Fruit fly (Drosophila melanogaster): ENCODE results near the gene Grx1.

The Grx1 gene

dm6 chr3L:18890283-18891175 is 21.5 kb downstream of the Grx1 start, which contains the start of gene CG3961 (continued):
- TF ChIP-seq Adf1 (GFP tag; IDR thresholded peaks at IDR 0.05) (peak; percentile 40), CG14441 (GFP tag; IDR thresholded peaks at IDR 0.05) (peak; percentile 82), Mes4 (GFP tag; optimal IDR thresholded peaks at IDR 0.05) (peak; percentile 86), CG18476 (GFP tag; optimal IDR thresholded peaks at IDR 0.05) (peak; percentile 94), sc (optimal IDR thresholded peaks at IDR 0.05) (no peak), sc (GFP tag; optimal IDR thresholded peaks at IDR 0.05) (peak; percentile 99), scrt (GFP tag; optimal IDR thresholded peaks at IDR 0.05) (peak; percentile 91), crc (GFP tag; optimal IDR thresholded peaks at IDR 0.05) (peak; percentile 62), Oaz (GFP tag; IDR thresholded peaks at IDR 0.05) (peak; percentile 86; the same call in 1 of the 2 replicates), jigr1 (GFP tag; IDR thresholded peaks at IDR 0.05) (peak; percentile 94), CG11696 (GFP tag; IDR thresholded peaks at IDR 0.05) (peak; percentile 63), nmo (GFP tag; optimal IDR thresholded peaks at IDR 0.05) (peak; percentile 100), Elba2 (GFP tag; optimal IDR thresholded peaks at IDR 0.05) (no peak), CG16815 (GFP tag; optimal IDR thresholded peaks at IDR 0.05) (peak; percentile 97), disco-r (GFP tag; optimal IDR thresholded peaks at IDR 0.05) (peak; percentile 68), CG7839 (tag; optimal IDR thresholded peaks at IDR 0.05) (peak; percentile 99), CG6175 (GFP tag; IDR thresholded peaks at IDR 0.05) (no peak), jing (GFP tag; optimal IDR thresholded peaks at IDR 0.05) (peak; percentile 92), tap (tag; optimal IDR thresholded peaks at IDR 0.05) (peak; percentile 97), CG14667 (GFP tag; IDR thresholded peaks at IDR 0.05) (peak; percentile 86; the same call in 1 of the 2 replicates), Neu2 (GFP tag; optimal IDR thresholded peaks at IDR 0.05; ENCODE audit: borderline replicate concordance) (no peak), toy (GFP tag; IDR thresholded peaks at IDR 0.05) (peak; percentile 69; the same call in 1 of the 2 replicates), CG9876 (GFP tag; optimal IDR thresholded peaks at IDR 0.05) (peak; percentile 57), CG10543 (GFP tag; optimal IDR thresholded peaks at IDR 0.05) (peak; percentile 95), CG5953 (GFP tag; IDR thresholded peaks at IDR 0.05) (no peak), CG2889 (GFP tag; IDR thresholded peaks at IDR 0.05) (peak; percentile 72; the same call in 2 of the 3 replicates), PHDP (tag; optimal IDR thresholded peaks at IDR 0.05) (peak; percentile 97), ATbp (GFP tag; optimal IDR thresholded peaks at IDR 0.05) (peak; percentile 96), gsb (GFP tag; IDR thresholded peaks at IDR 0.05) (peak; percentile 64), Dek (tag; optimal IDR thresholded peaks at IDR 0.05) (peak; percentile 93), Pdp1 (GFP tag; optimal IDR thresholded peaks at IDR 0.05) (peak; percentile 88 to 89), CG10462 (GFP tag; optimal IDR thresholded peaks at IDR 0.05) (peak; percentile 97), CG7357 (GFP tag; IDR thresholded peaks at IDR 0.05) (peak; percentile 85), CG12071 (GFP tag; optimal IDR thresholded peaks at IDR 0.05) (peak; percentile 72), Abd-B (GFP tag; optimal IDR thresholded peaks at IDR 0.05) (peak; percentile 97), repo (GFP tag; optimal IDR thresholded peaks at IDR 0.05) (peak; percentile 73), CrebB (tag; optimal IDR thresholded peaks at IDR 0.05) (peak; percentile 93), gem (tag; optimal IDR thresholded peaks at IDR 0.05) (peak; percentile 99), MTF-1 (GFP tag; optimal IDR thresholded peaks at IDR 0.05; ENCODE audit: borderline replicate concordance) (peak; percentile 78), Hr78 (GFP tag; optimal IDR thresholded peaks at IDR 0.05) (peak in 1 of 2 experiments; percentile 96), Scr (GFP tag; IDR thresholded peaks at IDR 0.05; ENCODE audit: partially characterized antibody) (no peak), CG11723 (GFP tag; optimal IDR thresholded peaks at IDR 0.05) (peak; percentile 97), usp (GFP tag; optimal IDR thresholded peaks at IDR 0.05) (no peak), CG3065 (GFP tag; optimal IDR thresholded peaks at IDR 0.05) (peak; percentile 94), dati (GFP tag; IDR thresholded peaks at IDR 0.05) (peak; percentile 49), peb (GFP tag; IDR thresholded peaks at IDR 0.05) (peak; percentile 94), run (tag; optimal IDR thresholded peaks at IDR 0.05) (peak; percentile 97), CG1024 (GFP tag; IDR thresholded peaks at IDR 0.05) (peak; percentile 79)
